Worm (Caenorhabditis elegans) whole organism, L3 larva: ENCODE data around the gene E01G6.2.

ENCODE experiments used
- ama-1 ChIP-seq: fragments of 150-350 bp; optimal IDR thresholded peaks from 2 replicates; lab custom pipeline; 2018
- ceh-16 ChIP-seq: sonication (generic microtip); optimal IDR thresholded peaks from 2 replicates; lab custom pipeline; 2017; ENCODE audit warnings: missing biosample characterization, missing genetic modification characterization
- elt-2 ChIP-seq: sonication (generic microtip); optimal IDR thresholded peaks from 2 replicates; lab custom pipeline; 2016; ENCODE audit warnings: missing genetic modification reagents, mild to moderate bottlenecking, missing genetic modification characterization, missing compliant biosample characterization
- pha-4 ChIP-seq: fragments of 150-350 bp; optimal IDR thresholded peaks from 2 replicates; lab custom pipeline; 2014; ENCODE audit warnings: missing biosample characterization, missing genetic modification reagents, missing genetic modification characterization
- pqm-1 ChIP-seq: fragments of 150-350 bp; optimal IDR thresholded peaks from 2 replicates; lab custom pipeline; 2017; ENCODE audit warnings: missing biosample characterization, missing genetic modification characterization, inconsistent platforms
- skn-1 ChIP-seq: fragments of 150-350 bp; optimal IDR thresholded peaks from 2 replicates; lab custom pipeline; 2014; ENCODE audit warnings: missing biosample characterization, missing genetic modification characterization
- snpc-4 ChIP-seq: fragments of 150-350 bp; optimal IDR thresholded peaks from 2 replicates; lab custom pipeline; 2014; ENCODE audit warnings: missing biosample characterization, missing genetic modification characterization
- unc-62 ChIP-seq: fragments of 150-350 bp; sonication (generic microtip); optimal IDR thresholded peaks from 4 replicates; lab custom pipeline; 2014; ENCODE audit warnings: missing biosample characterization, missing genetic modification reagents, missing genetic modification characterization
- ztf-11 ChIP-seq: fragments of 150-350 bp; optimal IDR thresholded peaks from 2 replicates; lab custom pipeline; 2014; ENCODE audit warnings: missing biosample characterization, missing genetic modification characterization

ce11 chrX:12260381-12260931, 4.0 kb downstream of the E01G6.2 start, which contains the start of gene E01G6.1:
- no peak for TF ChIP-seq ztf-11
- no peak for TF ChIP-seq skn-1 (tag; lab: Kevin White, UChicago)
- no peak for TF ChIP-seq ama-1 (lab: Kevin White, UChicago)
- no peak for TF ChIP-seq pha-4 (tag; lab: Kevin White, UChicago)
- no peak for TF ChIP-seq ceh-16
- TF ChIP-seq pqm-1 (tag; lab: Kevin White, UChicago), result no peak
- no peak for TF ChIP-seq unc-62 (GFP tag; lab: Kevin White, UChicago)
- TF ChIP-seq snpc-4, result no peak
- TF ChIP-seq elt-2 (tag; lab: Kevin White, UChicago), result no peak
